Worm (Caenorhabditis elegans) whole organism, midembryonic: ENCODE measurements around the gene bus-1.

Experiments
- T22C8.4 ChIP-seq: fragments of 200-800 bp; sonication (Bioruptor generic); IDR thresholded peaks from 2 replicates; pipeline ENCODE4 v1.3.6; 2022; ENCODE audit warnings: missing genetic modification characterization, missing compliant biosample characterization
- flt-1 ChIP-seq: fragments of 200-800 bp; sonication (Bioruptor generic); IDR thresholded peaks from 2 replicates; pipeline ENCODE4 v1.3.6; 2022; ENCODE audit warnings: missing genetic modification characterization, missing compliant biosample characterization
- klf-2 ChIP-seq: fragments of 200-800 bp; sonication (Bioruptor generic); conservative IDR thresholded peaks from 2 replicates; pipeline ENCODE4 v1.3.6; 2022; ENCODE audit warnings: missing genetic modification reagents, missing genetic modification characterization, missing compliant biosample characterization
- med-1 ChIP-seq: sonication (generic microtip); optimal IDR thresholded peaks from 2 replicates; lab custom pipeline; 2017; ENCODE audit warnings: missing genetic modification characterization, mild to moderate bottlenecking, missing compliant biosample characterization, antibody characterized with exemption, missing genetic modification reagents; ENCODE audit not compliant: insufficient read depth
- ref-1 ChIP-seq: fragments of 200-800 bp; sonication (Bioruptor generic); conservative IDR thresholded peaks from 2 replicates; pipeline ENCODE4 v1.3.6; 2022; ENCODE audit warnings: missing genetic modification reagents, missing genetic modification characterization, missing compliant biosample characterization
- tab-1 ChIP-seq: fragments of 200-800 bp; sonication (Bioruptor generic); IDR thresholded peaks from 2 replicates; pipeline ENCODE4 v1.3.6; 2022; ENCODE audit warnings: missing genetic modification characterization, missing compliant biosample characterization

- TF ChIP-seq ref-1 (no peak), klf-2 (GFP tag; lab: Robert Waterston, UW) (no peak), med-1 (GFP tag; lab: Kevin White, UChicago) (no peak), tab-1 (GFP tag; lab: Robert Waterston, UW) (no peak), T22C8.4 (GFP tag; lab: Robert Waterston, UW) (no peak), flt-1 (GFP tag; lab: Robert Waterston, UW) (no peak)
Measured at ce11 chrV:8988104-8988503, 36.5 kb downstream of the bus-1 start, which contains the start of gene str-87.
